Worm (Caenorhabditis elegans): ENCODE data around the gene ctsa-1.2.

ce11 chrII:11695945-11696270, 43.2 kb upstream of the ctsa-1.2 start, which contains the start of gene xpf-1:
- TF ChIP-seq B0019.2 (GFP tag; conservative IDR thresholded peaks at IDR 0.05) = no peak
- no peak for TF ChIP-seq bed-2 (GFP tag; IDR thresholded peaks at IDR 0.05)
- TF ChIP-seq ets-4 (GFP tag; optimal IDR thresholded peaks at IDR 0.05) = no peak
- TF ChIP-seq nhr-27 (tag; optimal IDR thresholded peaks at IDR 0.05) = no peak
- TF ChIP-seq B0035.1 (tag; optimal IDR thresholded peaks at IDR 0.05) = no peak
- TF ChIP-seq pha-4 (tag; optimal IDR thresholded peaks at IDR 0.05) = no peak
- TF ChIP-seq atf-7 (tag; optimal IDR thresholded peaks at IDR 0.05) = no peak
- TF ChIP-seq snpc-4 (GFP tag; optimal IDR thresholded peaks at IDR 0.05) = no peak
- no peak for TF ChIP-seq snpc-4 (tag; optimal IDR thresholded peaks at IDR 0.05)
- no peak for TF ChIP-seq efl-1 (GFP tag; optimal IDR thresholded peaks at IDR 0.05)

All from whole organism, young adult.